Worm (Caenorhabditis elegans): ENCODE data around the gene ZK1128.7.
A peak's percentile ranks its signal among the peaks of the same experiment; 100 is the strongest.

Gene ZK1128.7

ce11 chrIII:10136778-10137177 lies at the start of gene ZK1128.7:
Gene ZK1128.7 (plus strand): TSS chrIII:10137006.
- TF ChIP-seq daf-8 (GFP tag; IDR thresholded peaks at IDR 0.05) (no peak), mxl-2 (GFP tag; conservative IDR thresholded peaks at IDR 0.05) (no peak), ceh-20 (GFP tag; IDR thresholded peaks at IDR 0.05) (no peak), aha-1 (tag) (peak; percentile 89), ceh-44 (GFP tag; IDR thresholded peaks at IDR 0.05) (no peak), ctbp-1 (GFP tag; IDR thresholded peaks at IDR 0.05) (no peak), ceh-82 (tag; optimal IDR thresholded peaks at IDR 0.05) (no peak), unc-62 (GFP tag; optimal IDR thresholded peaks at IDR 0.05 in 1 of 2) (peak in 1 of 2 experiments; percentile 39), unc-62 (tag; optimal IDR thresholded peaks at IDR 0.05) (no peak), dve-1 (tag; optimal IDR thresholded peaks at IDR 0.05; ENCODE audit: insufficient read depth) (peak; percentile 6), ztf-11 (tag; optimal IDR thresholded peaks at IDR 0.05) (no peak), T26A8.4 (GFP tag; IDR thresholded peaks at IDR 0.05) (no peak), hlh-30 (tag; optimal IDR thresholded peaks at IDR 0.05; ENCODE audit: insufficient read depth) (peak; percentile 8), mxl-3 (GFP tag; optimal IDR thresholded peaks at IDR 0.05) (peak; percentile 9), ceh-62 (tag; optimal IDR thresholded peaks at IDR 0.05) (no peak), mdl-1 (tag; optimal IDR thresholded peaks at IDR 0.05) (no peak), hif-1 (tag; optimal IDR thresholded peaks at IDR 0.05) (peak in 1 of 2 experiments; percentile 27), dmd-8 (GFP tag; IDR thresholded peaks at IDR 0.05) (no peak), snpc-4 (tag; optimal IDR thresholded peaks at IDR 0.05) (no peak), zfp-2 (tag; optimal IDR thresholded peaks at IDR 0.05) (no peak), nhr-77 (tag; optimal IDR thresholded peaks at IDR 0.05) (no peak), hlh-11 (tag; optimal IDR thresholded peaks at IDR 0.05) (no peak), lsy-2 (tag; optimal IDR thresholded peaks at IDR 0.05) (peak in 1 of 2 experiments; percentile 28), lin-1 (GFP tag; IDR thresholded peaks at IDR 0.05) (no peak), lim-7 (GFP tag; IDR thresholded peaks at IDR 0.05) (no peak), mdt-29 (GFP tag; IDR thresholded peaks at IDR 0.05) (no peak), mes-2 (tag; optimal IDR thresholded peaks at IDR 0.05; ENCODE audit: poor library complexity, severe bottlenecking) (no peak), spr-3 (GFP tag; optimal IDR thresholded peaks at IDR 0.05) (no peak), arid-1 (GFP tag; conservative IDR thresholded peaks at IDR 0.05) (no peak)

DNA sequence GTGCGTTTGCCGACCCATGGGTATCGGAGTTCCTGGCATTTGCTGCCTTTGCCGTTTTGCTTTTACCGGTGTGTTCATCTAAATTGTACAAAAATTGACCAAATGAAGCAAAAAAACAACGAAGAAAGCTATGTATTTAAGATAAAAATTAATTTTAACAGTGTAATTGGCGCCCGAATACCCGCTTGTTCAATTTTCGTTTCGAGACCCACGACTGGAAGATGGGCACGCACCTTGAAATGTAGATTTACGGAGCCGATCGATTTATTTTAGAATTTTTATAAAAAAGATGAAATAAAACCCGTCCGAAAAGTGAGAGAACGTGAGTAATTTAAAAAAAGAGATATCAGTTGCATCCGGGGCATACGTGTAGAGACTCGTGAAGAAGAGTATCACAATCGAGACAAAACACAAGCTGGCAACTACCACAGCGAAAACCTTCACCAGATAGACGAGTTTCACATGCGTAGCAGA lies 48.3 kb upstream of the ZK1128.7 start, which contains the start of gene hal-2:
Gene hal-2 (minus strand): TSS at position 424 of the 474 bp plus-strand sequence.
- no peak for TF ChIP-seq madf-5 (GFP tag; IDR thresholded peaks at IDR 0.05)
- no peak for TF ChIP-seq ceh-44 (GFP tag; IDR thresholded peaks at IDR 0.05)
- no peak for TF ChIP-seq gei-8 (GFP tag; optimal IDR thresholded peaks at IDR 0.05)
- no peak for TF ChIP-seq mep-1 (tag; optimal IDR thresholded peaks at IDR 0.05)
- TF ChIP-seq ama-1 (optimal IDR thresholded peaks at IDR 0.05), result no peak
- TF ChIP-seq egl-27 (tag; optimal IDR thresholded peaks at IDR 0.05), result no peak
- no peak for TF ChIP-seq nhr-11 (tag; optimal IDR thresholded peaks at IDR 0.05)
- no peak for TF ChIP-seq dve-1 (tag; optimal IDR thresholded peaks at IDR 0.05; ENCODE audit: insufficient read depth)
- TF ChIP-seq ces-1 (GFP tag; optimal IDR thresholded peaks at IDR 0.05), result no peak
- TF ChIP-seq zip-11 (GFP tag; IDR thresholded peaks at IDR 0.05), result no peak
- no peak for TF ChIP-seq attf-4 (tag; optimal IDR thresholded peaks at IDR 0.05)
- TF ChIP-seq F44E2.7 (GFP tag; IDR thresholded peaks at IDR 0.05), result no peak
- no peak for TF ChIP-seq lim-7 (GFP tag; IDR thresholded peaks at IDR 0.05)
- no peak for TF ChIP-seq lin-39 (tag; optimal IDR thresholded peaks at IDR 0.05)
- no peak for TF ChIP-seq F10B5.3 (tag; optimal IDR thresholded peaks at IDR 0.05)
- TF ChIP-seq fos-1 (tag; optimal IDR thresholded peaks at IDR 0.05), result no peak
- TF ChIP-seq zfp-2 (tag; optimal IDR thresholded peaks at IDR 0.05), result no peak
- TF ChIP-seq Y75B8A.6 (GFP tag; IDR thresholded peaks at IDR 0.05), result no peak
